Worm (Caenorhabditis elegans): ENCODE results near the gene met-2.

DNA sequence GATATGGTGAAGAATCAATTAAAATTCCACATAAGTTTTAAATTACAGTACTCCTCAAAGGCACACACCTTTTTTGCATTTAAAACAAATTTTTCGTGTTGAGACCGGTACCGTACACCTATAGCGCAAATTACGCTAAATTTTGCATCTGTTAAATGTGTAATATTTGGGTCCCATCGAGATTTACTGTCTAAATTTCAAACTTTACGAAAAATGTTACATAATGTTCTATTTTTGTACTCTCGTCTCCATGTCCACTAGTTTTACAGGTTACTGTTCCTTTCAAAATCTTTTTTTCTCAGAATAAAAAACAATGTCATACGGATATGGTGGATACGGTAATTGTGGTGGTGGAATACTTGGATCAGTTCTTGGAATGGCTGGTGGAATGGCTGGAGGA is 23.3 kb downstream of the met-2 start, which contains the start of gene ZK353.2:
- TF ChIP-seq nhr-77 (tag; optimal IDR thresholded peaks at IDR 0.05) (no peak), fos-1 (tag; optimal IDR thresholded peaks at IDR 0.05) (no peak), ama-1 (optimal IDR thresholded peaks at IDR 0.05) (no peak)

Measured in whole organism, L2 larva.